Fruit fly (Drosophila melanogaster) Kc167 (cell line): Measurements from ENCODE around the gene drm.

ENCODE experiments used
- h ChIP-seq: fragments of >200 bp; optimal IDR thresholded peaks from 3 replicates; lab custom pipeline; 2018; ENCODE audit warnings: missing external identifiers
- insv ChIP-seq: fragments of >200 bp; optimal IDR thresholded peaks from 3 replicates; lab custom pipeline; 2018; ENCODE audit warnings: missing external identifiers
- psq ChIP-seq: fragments of >200 bp; optimal IDR thresholded peaks from 2 replicates; lab custom pipeline; 2017; ENCODE audit warnings: missing external identifiers
- ttk ChIP-seq: sonication (Bioruptor generic); optimal IDR thresholded peaks from 2 replicates; lab custom pipeline; 2017; ENCODE audit warnings: missing external identifiers

- TF ChIP-seq psq (lab: Kevin White, UChicago): no peak
- no peak for TF ChIP-seq h (lab: Kevin White, UChicago)
- no peak for TF ChIP-seq insv
- TF ChIP-seq ttk: no peak
Observed at dm6 chr2L:3507209-3508164, 31.6 kb upstream of the drm start, which contains the start of gene tim.
